Fruit fly (Drosophila melanogaster) whole organism, adult: ENCODE data around the gene Bcat.

ENCODE experiments used
- CG12768 ChIP-seq: fragments of 200-800 bp; sonication (Bioruptor generic); optimal IDR thresholded peaks from 2 replicates; lab custom pipeline; 2017; ENCODE audit warnings: missing biosample characterization, missing genetic modification characterization, mild to moderate bottlenecking, moderate library complexity, missing genetic modification reagents
- CG14711 ChIP-seq: fragments of 200-800 bp; sonication (Bioruptor generic); optimal IDR thresholded peaks from 2 replicates; lab custom pipeline; 2018; ENCODE audit warnings: missing biosample characterization, mild to moderate bottlenecking, missing genetic modification characterization, moderate library complexity
- CG1620 ChIP-seq: fragments of 200-800 bp; sonication (Bioruptor generic); optimal IDR thresholded peaks from 2 replicates; lab custom pipeline; 2016; ENCODE audit warnings: missing biosample characterization, missing genetic modification characterization
- CG33017 ChIP-seq: fragments of 200-800 bp; sonication (Bioruptor generic); optimal IDR thresholded peaks from 2 replicates; lab custom pipeline; 2018; ENCODE audit warnings: missing biosample characterization, mild to moderate bottlenecking, missing genetic modification characterization, moderate library complexity
- CG7101 ChIP-seq: fragments of 200-800 bp; sonication (Bioruptor generic); optimal IDR thresholded peaks from 2 replicates; lab custom pipeline; 2018; ENCODE audit warnings: missing biosample characterization, mild to moderate bottlenecking, missing genetic modification characterization, moderate library complexity
- Clk ChIP-seq: fragments of 200-800 bp; sonication (Bioruptor generic); optimal IDR thresholded peaks from 2 replicates; lab custom pipeline; 2017; ENCODE audit warnings: missing biosample characterization, missing genetic modification characterization
- Hr96 ChIP-seq: fragments of 200-800 bp; sonication (Bioruptor generic); optimal IDR thresholded peaks from 2 replicates; lab custom pipeline; 2016; ENCODE audit warnings: missing biosample characterization, missing genetic modification characterization
- bab1 ChIP-seq: fragments of 200-800 bp; sonication (Bioruptor generic); optimal IDR thresholded peaks from 3 replicates; lab custom pipeline; 2019; ENCODE audit warnings: missing biosample characterization, mild to moderate bottlenecking, missing genetic modification characterization, moderate library complexity
- cic ChIP-seq: fragments of 200-800 bp; sonication (Bioruptor generic); optimal IDR thresholded peaks from 2 replicates; lab custom pipeline; 2017; ENCODE audit warnings: missing biosample characterization, mild to moderate bottlenecking, missing genetic modification characterization, moderate library complexity
- cnc ChIP-seq, 2 experiments: fragments of >200 bp; optimal IDR thresholded peaks; 2 replicates each; lab custom pipeline; 2017
- ovo ChIP-seq: fragments of 200-800 bp; sonication (Bioruptor generic); optimal IDR thresholded peaks from 2 replicates; lab custom pipeline; 2016; ENCODE audit warnings: missing biosample characterization, missing genetic modification characterization
- toe ChIP-seq: fragments of 200-800 bp; sonication (Bioruptor generic); optimal IDR thresholded peaks from 2 replicates; lab custom pipeline; 2016; ENCODE audit warnings: missing biosample characterization, missing genetic modification characterization

- no peak for TF ChIP-seq bab1 (GFP tag; lab: Kevin White, UChicago)
- TF ChIP-seq Clk = no peak
- TF ChIP-seq toe = no peak
- TF ChIP-seq ovo (GFP tag; lab: Kevin White, UChicago) = no peak
- no peak for TF ChIP-seq CG12768 (GFP tag; lab: Kevin White, UChicago)
- no peak for TF ChIP-seq CG14711 (tag; lab: Kevin White, UChicago)
- no peak for TF ChIP-seq Hr96
- TF ChIP-seq CG33017 (tag; lab: Kevin White, UChicago) = no peak
- TF ChIP-seq cnc (optimal IDR thresholded peaks at IDR 0.05; lab: Kevin White, UChicago) = no peak
- no peak for TF ChIP-seq CG1620 (GFP tag; lab: Kevin White, UChicago)
- no peak for TF ChIP-seq cic (GFP tag; lab: Kevin White, UChicago)
- TF ChIP-seq CG7101 (tag; lab: Kevin White, UChicago) = no peak
Measured at dm6 chrX:13394343-13394742, 2.4 kb upstream of the Bcat start.
